Worm (Caenorhabditis elegans) whole organism, dauer: ENCODE measurements around the gene srsx-24.

Source experiments
- unc-62 ChIP-seq: sonication (generic microtip); optimal IDR thresholded peaks from 2 replicates; lab custom pipeline; 2017; ENCODE audit warnings: missing biosample characterization, missing genetic modification reagents, missing genetic modification characterization

Gene srsx-24

ce11 chrV:7379384-7379783 lies at the start of gene srsx-24:
srsx-24 (minus strand) TSS chrV:7379484.
- TF ChIP-seq unc-62 (GFP tag; lab: Kevin White, UChicago): no peak

- TF ChIP-seq unc-62 (GFP tag; lab: Kevin White, UChicago): no peak
Measured at ce11 chrV:7428880-7429279, 49.6 kb upstream of the srsx-24 start, which contains the start of gene srw-69. srw-69 (minus strand) TSS chrV:7428980.

DNA sequence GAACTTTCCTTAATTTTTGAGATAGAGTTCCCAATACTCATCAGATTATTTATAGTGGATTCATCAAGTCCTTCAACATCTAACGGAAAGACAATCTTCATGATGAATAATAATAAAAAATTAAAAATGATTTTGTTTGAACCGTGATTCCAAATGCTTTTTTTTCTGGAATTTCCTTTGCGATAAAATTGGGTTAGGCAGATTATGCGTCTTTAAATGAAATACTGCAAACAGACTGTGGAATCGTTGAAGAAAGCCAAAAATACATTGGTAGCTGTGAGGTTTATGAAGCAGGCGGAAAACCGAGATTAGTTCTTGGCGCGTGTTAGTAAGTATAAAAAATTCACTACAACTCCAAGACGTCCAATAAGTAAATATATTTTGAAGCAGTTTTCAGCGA lies 47.3 kb upstream of the srsx-24 start, which contains the start of gene srw-68:
TSS of gene srw-68 (minus strand) at position 101 of the 400 bp plus-strand sequence.
- no peak for TF ChIP-seq unc-62 (GFP tag; lab: Kevin White, UChicago)

ce11 chrV:7424336-7424735 lies 45.1 kb upstream of the srsx-24 start, which contains the start of gene F18E3.10:
F18E3.10 (minus strand) TSS chrV:7424436.
- no peak for TF ChIP-seq unc-62 (GFP tag; lab: Kevin White, UChicago)

DNA sequence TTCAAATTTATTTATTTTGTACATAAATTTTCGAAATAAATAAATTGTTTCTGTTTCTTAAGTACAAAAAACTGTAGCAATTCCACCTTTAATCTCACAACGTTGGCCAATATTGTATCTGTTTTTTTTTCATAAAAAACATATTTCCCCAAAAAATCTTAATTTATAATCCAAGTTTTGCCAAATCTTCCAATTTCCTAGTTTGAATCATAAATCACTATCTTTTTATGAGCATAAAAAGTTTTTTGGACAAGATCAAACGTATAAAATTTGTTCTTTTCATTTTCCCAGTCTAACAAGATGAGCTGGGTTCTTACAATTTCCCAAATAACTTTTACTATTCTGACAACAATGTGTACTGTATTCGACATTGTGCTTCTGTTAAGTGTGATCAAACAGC lies 40.9 kb upstream of the srsx-24 start, which contains the start of gene srxa-4:
TSS of gene srxa-4 (plus strand) at position 301 of the 400 bp plus-strand sequence.
- no peak for TF ChIP-seq unc-62 (GFP tag; lab: Kevin White, UChicago)

DNA sequence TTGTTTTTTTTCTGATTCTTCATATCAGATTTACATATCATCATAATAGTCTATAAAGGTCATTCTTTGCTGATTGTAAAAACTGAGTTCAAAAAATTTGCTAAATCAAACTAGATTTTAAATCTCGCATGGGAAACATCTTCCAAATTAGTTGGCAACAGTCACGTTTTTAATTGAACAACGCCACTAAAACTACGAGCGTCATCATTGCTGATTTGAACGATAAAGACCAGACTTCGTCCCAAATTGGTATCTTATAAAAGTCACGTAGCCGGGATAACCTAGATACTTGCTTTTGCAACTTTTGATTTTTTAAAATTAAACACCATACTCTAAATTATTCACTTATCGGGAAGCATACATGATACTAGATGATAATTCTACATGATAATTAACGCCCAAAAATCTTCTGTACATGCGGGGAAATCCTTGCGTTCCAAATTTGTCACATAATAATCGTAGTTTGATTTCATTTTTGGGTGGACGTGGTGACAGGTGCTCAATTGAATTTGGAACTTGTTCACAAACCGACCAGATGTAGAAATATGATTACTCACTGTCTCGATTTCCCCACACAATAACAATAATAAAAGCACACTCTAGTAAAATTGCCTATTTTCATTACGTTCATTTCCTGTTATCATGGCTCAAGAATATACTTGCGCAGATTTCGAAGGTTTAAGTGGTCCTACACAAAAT lies 37.9 kb upstream of the srsx-24 start, which contains the start of gene srw-67:
TSS of gene srw-67 (plus strand) at position 643 of the 699 bp plus-strand sequence.
- no peak for TF ChIP-seq unc-62 (GFP tag; lab: Kevin White, UChicago)

DNA sequence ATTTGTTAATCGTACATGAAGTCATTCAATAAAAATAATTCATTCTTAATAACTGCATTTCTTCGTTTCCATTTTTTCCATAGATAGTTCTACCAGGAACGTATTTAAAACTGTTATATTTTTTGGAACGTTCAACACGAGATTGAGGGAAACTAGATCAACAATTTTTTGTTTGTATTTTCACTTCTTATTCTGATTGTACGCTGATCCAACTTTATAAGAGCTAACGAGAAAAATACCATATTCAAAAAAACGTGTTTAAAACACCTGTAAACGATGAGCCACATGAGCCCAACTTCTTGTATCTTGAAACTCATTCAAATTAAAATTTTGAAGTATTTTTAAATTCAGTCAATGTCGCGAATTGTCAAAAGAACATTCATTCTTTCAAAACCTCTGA lies 37.3 kb upstream of the srsx-24 start:
- no peak for TF ChIP-seq unc-62 (GFP tag; lab: Kevin White, UChicago)

- TF ChIP-seq unc-62 (GFP tag; lab: Kevin White, UChicago): no peak
Measured at ce11 chrV:7415780-7416428, 36.6 kb upstream of the srsx-24 start, which contains the start of gene F18E3.13. F18E3.13 (plus strand) TSS chrV:7416164.

- TF ChIP-seq unc-62 (GFP tag; lab: Kevin White, UChicago): no peak
Measured at ce11 chrV:7414909-7415308, 35.6 kb upstream of the srsx-24 start, which contains the start of gene F18E3.12. F18E3.12 (plus strand) TSS chrV:7414985.

DNA sequence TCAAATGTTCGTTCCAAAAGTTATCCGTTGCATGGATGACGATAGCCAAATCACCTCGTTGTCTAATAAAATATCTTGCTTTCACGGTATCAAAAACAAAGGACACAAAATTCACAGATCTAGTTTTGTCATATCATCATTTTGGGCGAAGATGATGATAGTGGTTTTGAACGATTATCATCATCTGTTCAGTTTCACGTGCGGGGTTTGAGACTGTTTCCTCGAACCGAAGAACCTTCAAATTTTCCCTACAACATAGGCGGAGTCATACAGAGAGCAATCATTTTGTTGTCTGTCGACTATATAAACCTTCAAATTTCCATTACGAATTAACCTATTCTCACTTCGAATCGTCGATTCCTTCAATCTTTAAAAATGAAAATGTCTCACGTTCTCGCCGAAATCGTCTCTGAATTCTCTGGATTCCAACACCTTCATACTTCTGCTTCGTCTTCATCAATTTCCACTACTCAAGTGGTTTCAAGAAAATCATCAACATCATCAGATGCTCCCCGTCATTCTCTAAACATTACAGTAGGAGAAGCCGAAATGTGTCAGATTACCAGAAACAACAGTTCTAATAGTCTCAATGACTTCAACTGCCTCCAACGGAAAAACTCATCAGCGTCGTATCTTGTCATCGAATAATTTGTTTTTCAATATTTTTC lies 34.0 kb upstream of the srsx-24 start, which contains the start of gene F18E3.11:
TSS of gene F18E3.11 (plus strand) at position 376 of the 668 bp plus-strand sequence.
- TF ChIP-seq unc-62 (GFP tag; lab: Kevin White, UChicago): no peak

DNA sequence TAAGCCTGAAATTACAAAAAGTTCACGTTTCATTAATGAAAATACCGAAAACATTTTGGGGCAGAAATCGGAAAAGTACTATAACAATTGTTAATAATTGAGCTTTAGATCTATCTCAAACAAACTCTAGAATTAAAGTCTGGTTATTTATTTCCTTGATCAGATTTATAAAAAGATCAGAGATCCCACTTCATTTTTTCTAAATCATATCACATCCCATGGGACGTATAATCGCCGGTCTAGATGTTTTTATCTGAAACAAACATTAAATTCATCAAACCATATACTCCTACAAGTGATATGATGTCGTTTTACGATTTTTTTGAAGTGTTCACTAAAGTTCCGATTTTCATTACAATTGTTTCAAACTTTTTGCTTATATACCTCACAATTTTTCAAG lies 32.4 kb upstream of the srsx-24 start, which contains the start of gene str-41:
TSS of gene str-41 (plus strand) at position 301 of the 400 bp plus-strand sequence.
- no peak for TF ChIP-seq unc-62 (GFP tag; lab: Kevin White, UChicago)

DNA sequence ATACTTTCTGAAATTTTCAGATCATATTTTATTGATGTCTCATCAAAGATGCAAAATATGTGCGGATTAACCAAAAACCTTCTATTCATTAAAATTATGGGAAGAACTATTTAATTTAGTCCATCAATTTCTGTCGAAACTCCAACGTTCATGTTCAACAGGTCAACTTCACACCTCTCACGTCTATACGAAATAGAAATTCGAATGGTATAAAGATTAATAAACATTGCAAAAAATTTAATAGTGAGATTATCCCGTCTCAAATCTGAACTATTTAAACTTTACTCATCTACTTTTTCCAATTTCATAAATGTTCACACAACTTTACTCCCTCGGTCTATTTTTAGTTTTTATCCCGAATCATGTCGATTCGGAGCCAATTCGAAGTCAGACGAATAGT lies 30.3 kb upstream of the srsx-24 start, which contains the start of gene R13D7.2:
TSS of gene R13D7.2 (plus strand) at position 301 of the 400 bp plus-strand sequence.
- TF ChIP-seq unc-62 (GFP tag; lab: Kevin White, UChicago): no peak

- TF ChIP-seq unc-62 (GFP tag; lab: Kevin White, UChicago): no peak
Measured at ce11 chrV:7408520-7408919, 29.2 kb upstream of the srsx-24 start, which contains the start of gene srt-6. srt-6 (minus strand) TSS chrV:7408814.

- no peak for TF ChIP-seq unc-62 (GFP tag; lab: Kevin White, UChicago)
Measured at ce11 chrV:7403501-7403900, 24.2 kb upstream of the srsx-24 start.

DNA sequence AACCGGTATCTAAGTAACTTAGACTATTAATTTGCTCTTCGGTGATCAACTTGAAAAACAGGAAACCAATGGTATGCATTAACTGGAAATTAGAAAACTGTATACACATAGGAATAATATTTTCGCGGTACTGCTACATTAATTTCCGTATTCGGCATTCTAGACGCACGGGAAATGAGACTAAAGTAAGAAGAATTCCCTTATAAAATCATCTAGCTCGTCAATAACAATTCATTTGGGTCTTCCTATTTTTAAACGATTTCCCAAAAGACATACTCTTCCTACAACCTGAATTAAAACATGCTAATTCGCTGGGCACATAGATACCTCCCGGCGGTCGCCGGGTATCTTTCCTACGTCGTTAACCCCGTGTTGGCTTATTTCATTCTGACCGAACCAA lies 23.1 kb upstream of the srsx-24 start, which contains the start of gene srj-13:
TSS of gene srj-13 (plus strand) at position 301 of the 400 bp plus-strand sequence.
- TF ChIP-seq unc-62 (GFP tag; lab: Kevin White, UChicago): no peak
